Worm (Caenorhabditis elegans) whole organism, midembryonic: ENCODE results near the gene gtf-2H3.

Experiments
- T22C8.4 ChIP-seq: fragments of 200-800 bp; sonication (Bioruptor generic); IDR thresholded peaks from 2 replicates; pipeline ENCODE4 v1.3.6; 2022; ENCODE audit warnings: missing genetic modification characterization, missing compliant biosample characterization
- cog-1 ChIP-seq: sonication (generic microtip); optimal IDR thresholded peaks from 2 replicates; lab custom pipeline; 2016; ENCODE audit warnings: missing genetic modification characterization, missing compliant biosample characterization
- flt-1 ChIP-seq: fragments of 200-800 bp; sonication (Bioruptor generic); IDR thresholded peaks from 2 replicates; pipeline ENCODE4 v1.3.6; 2022; ENCODE audit warnings: missing genetic modification characterization, missing compliant biosample characterization
- klf-2 ChIP-seq: fragments of 200-800 bp; sonication (Bioruptor generic); conservative IDR thresholded peaks from 2 replicates; pipeline ENCODE4 v1.3.6; 2022; ENCODE audit warnings: missing genetic modification reagents, missing genetic modification characterization, missing compliant biosample characterization
- med-1 ChIP-seq: sonication (generic microtip); optimal IDR thresholded peaks from 2 replicates; lab custom pipeline; 2017; ENCODE audit warnings: missing genetic modification characterization, mild to moderate bottlenecking, missing compliant biosample characterization, antibody characterized with exemption, missing genetic modification reagents; ENCODE audit not compliant: insufficient read depth
- ref-1 ChIP-seq: fragments of 200-800 bp; sonication (Bioruptor generic); conservative IDR thresholded peaks from 2 replicates; pipeline ENCODE4 v1.3.6; 2022; ENCODE audit warnings: missing genetic modification reagents, missing genetic modification characterization, missing compliant biosample characterization
- tab-1 ChIP-seq: fragments of 200-800 bp; sonication (Bioruptor generic); IDR thresholded peaks from 2 replicates; pipeline ENCODE4 v1.3.6; 2022; ENCODE audit warnings: missing genetic modification characterization, missing compliant biosample characterization
- ztf-23 ChIP-seq: fragments of 200-800 bp; sonication (Bioruptor generic); IDR thresholded peaks from 2 replicates; pipeline ENCODE4 v1.3.6; 2022; ENCODE audit warnings: missing genetic modification reagents, missing genetic modification characterization, missing compliant biosample characterization
- ztf-29 ChIP-seq: fragments of 200-800 bp; sonication (Bioruptor generic); IDR thresholded peaks from 2 replicates; pipeline ENCODE4 v1.3.6; 2022; ENCODE audit warnings: missing genetic modification reagents, missing genetic modification characterization, missing compliant biosample characterization

gtf-2H3 gene

DNA sequence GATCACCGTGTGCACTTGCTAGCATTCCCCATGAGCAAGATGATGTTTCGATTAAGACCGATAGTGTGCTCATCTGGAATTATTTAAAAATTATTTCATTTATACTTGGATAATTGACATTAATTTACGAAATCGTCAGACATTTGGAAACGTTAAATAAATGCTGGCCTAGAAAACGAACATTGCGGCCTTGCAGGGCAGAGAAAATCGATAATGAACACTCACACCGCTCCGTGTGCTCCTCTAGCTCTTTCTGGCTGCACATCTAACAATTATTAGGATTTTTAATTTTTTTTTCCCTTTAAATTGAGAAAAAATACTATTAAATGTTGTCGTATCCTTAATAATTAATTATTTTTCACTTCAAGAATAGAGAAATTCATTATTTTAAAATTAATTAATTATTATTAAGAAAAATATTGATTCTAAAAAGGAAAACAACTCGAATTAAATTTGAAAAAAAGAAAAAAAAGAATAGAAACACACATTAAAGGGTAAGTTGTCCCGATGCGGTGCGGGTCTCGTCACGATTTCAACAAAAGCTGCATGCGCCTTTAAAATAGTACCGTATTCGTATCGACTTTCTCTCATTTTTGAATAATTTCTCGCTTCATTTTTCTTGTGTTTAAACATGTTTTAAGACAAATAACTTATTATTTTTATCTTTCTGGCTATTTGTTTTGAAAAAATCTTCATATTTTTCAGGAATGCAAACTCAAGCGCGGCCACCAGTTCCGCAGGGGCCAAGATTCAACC is at the start of gene gtf-2H3, which contains the start of gene ham-3:
Gene gtf-2H3, minus strand, starts transcription at position 73 of the 756 bp plus-strand sequence.
Gene ham-3, plus strand, starts transcription at position 706 of the 756 bp plus-strand sequence.
- TF ChIP-seq ref-1 (GFP tag; lab: Robert Waterston, UW): no peak
- TF ChIP-seq T22C8.4 (GFP tag; lab: Robert Waterston, UW): peak; percentile 89

ce11 chrIII:10160385-10160784 is 40.4 kb upstream of the gtf-2H3 start, which contains the start of the genes K08E5.5 and mua-3:
Gene K08E5.5 (minus strand): TSS chrIII:10160485.
Gene mua-3 (plus strand): TSS chrIII:10160697.
- TF ChIP-seq klf-2 (no peak), tab-1 (GFP tag; lab: Robert Waterston, UW) (no peak), cog-1 (no peak), ref-1 (GFP tag; lab: Robert Waterston, UW) (no peak), ztf-23 (GFP tag; lab: Robert Waterston, UW) (no peak), flt-1 (no peak), T22C8.4 (GFP tag; lab: Robert Waterston, UW) (no peak), ztf-29 (GFP tag; lab: Robert Waterston, UW) (no peak), med-1 (GFP tag; lab: Kevin White, UChicago) (no peak)

DNA sequence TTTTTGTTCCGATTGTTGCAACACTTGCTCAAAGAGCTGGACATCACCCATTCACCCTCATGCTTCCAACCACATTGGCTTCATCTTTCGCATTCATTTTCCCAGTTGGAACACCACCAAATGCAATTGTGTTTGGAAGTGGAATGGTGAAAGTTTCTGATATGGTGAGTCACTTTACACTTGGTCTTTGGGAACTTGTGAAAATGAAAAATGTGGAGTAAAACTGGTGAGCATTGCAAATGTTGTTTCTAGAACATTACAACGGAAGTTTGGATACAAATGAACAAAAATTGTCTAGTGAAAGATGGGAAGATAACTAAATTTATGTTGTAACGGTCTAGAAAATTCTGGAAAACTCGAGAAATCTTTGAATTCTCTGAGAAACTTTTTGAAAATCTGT is 36.3 kb upstream of the gtf-2H3 start:
- TF ChIP-seq ref-1 (GFP tag; lab: Robert Waterston, UW): no peak
- TF ChIP-seq med-1 (GFP tag; lab: Kevin White, UChicago): no peak

ce11 chrIII:10154993-10155392 is 35.0 kb upstream of the gtf-2H3 start:
- TF ChIP-seq med-1 (GFP tag; lab: Kevin White, UChicago): no peak
- no peak for TF ChIP-seq tab-1 (GFP tag; lab: Robert Waterston, UW)
- TF ChIP-seq T22C8.4 (GFP tag; lab: Robert Waterston, UW): no peak
- no peak for TF ChIP-seq flt-1
- no peak for TF ChIP-seq ztf-29 (GFP tag; lab: Robert Waterston, UW)

DNA sequence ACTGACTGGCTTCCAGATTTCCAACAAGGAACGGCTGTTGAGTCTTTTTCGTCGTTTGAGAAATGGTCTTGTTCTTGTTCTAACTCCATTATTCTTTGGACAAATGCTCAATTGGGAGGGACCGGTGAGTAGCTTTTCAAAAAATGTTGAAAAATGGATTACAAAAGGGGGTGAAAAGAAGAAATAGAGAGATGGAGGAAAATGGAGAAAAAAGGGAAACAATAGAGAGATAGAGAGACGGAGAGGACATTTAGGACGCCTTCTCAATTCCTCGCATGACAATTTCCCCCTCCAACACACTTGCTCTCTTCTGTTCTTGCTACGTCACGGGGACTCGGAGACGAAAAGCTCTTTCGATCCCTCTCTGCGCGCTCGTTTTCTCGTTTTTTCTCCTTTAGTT is 33.1 kb upstream of the gtf-2H3 start:
- TF ChIP-seq tab-1 (GFP tag; lab: Robert Waterston, UW) (no peak), ref-1 (GFP tag; lab: Robert Waterston, UW) (no peak), klf-2 (no peak), T22C8.4 (GFP tag; lab: Robert Waterston, UW) (no peak), ztf-23 (GFP tag; lab: Robert Waterston, UW) (no peak), ztf-29 (GFP tag; lab: Robert Waterston, UW) (no peak), med-1 (GFP tag; lab: Kevin White, UChicago) (no peak), cog-1 (no peak), flt-1 (no peak)

DNA sequence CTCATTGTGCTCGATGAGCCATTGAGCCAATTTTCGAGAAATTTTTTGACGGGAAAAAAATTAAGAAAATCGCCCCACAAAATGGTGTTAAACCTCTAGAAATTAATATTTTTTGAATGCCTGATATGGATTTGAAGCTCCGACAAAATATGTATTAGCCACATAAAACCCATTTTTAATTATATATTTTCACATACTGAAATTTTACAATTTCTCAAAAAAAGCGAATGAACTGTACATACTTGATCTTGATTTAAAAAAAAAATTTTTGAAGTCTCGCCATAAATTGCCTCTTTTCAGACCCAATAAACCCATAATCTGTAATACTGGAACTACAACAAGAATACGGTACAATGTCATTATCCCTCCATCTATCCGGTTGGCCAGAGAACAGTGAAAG is 32.5 kb upstream of the gtf-2H3 start, which contains the start of gene nac-3:
Gene nac-3, plus strand, starts transcription at position 301 of the 400 bp plus-strand sequence.
- TF ChIP-seq tab-1 (GFP tag; lab: Robert Waterston, UW) (no peak), med-1 (GFP tag; lab: Kevin White, UChicago) (no peak), T22C8.4 (GFP tag; lab: Robert Waterston, UW) (no peak), flt-1 (no peak), klf-2 (no peak), ztf-23 (GFP tag; lab: Robert Waterston, UW) (no peak), cog-1 (no peak), ztf-29 (GFP tag; lab: Robert Waterston, UW) (no peak), ref-1 (GFP tag; lab: Robert Waterston, UW) (no peak)

ce11 chrIII:10151719-10152118 is 31.8 kb upstream of the gtf-2H3 start:
- TF ChIP-seq cog-1 (no peak), ref-1 (GFP tag; lab: Robert Waterston, UW) (no peak), ztf-23 (GFP tag; lab: Robert Waterston, UW) (0 out of 2 replicates have a peak, but pooled peaks have one; percentile 47), klf-2 (no peak), T22C8.4 (GFP tag; lab: Robert Waterston, UW) (no peak), flt-1 (no peak), ztf-29 (GFP tag; lab: Robert Waterston, UW) (no peak)

- TF ChIP-seq T22C8.4 (GFP tag; lab: Robert Waterston, UW) (no peak), med-1 (GFP tag; lab: Kevin White, UChicago) (no peak)
These were observed 30.8 kb upstream of the gtf-2H3 start for ce11 chrIII:10150710-10151109.

DNA sequence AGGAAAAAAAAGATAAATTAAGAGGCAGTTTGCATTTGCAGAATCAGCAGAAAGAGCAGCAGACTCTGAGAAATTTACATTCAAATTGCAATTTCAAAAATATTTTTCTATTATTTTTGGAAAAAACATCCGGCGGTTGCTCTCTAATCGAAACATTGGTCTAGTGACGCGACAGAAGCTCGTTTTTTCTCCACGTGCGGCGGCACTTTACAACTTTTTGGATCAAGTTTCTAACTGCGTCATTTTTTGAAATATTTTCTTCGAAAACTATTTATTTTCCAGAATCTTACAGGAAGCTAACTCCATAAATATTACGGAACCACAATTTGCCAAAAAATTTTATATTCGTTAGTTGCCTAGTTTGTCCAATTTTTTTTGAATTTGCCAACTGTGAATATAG is 30.0 kb upstream of the gtf-2H3 start:
- TF ChIP-seq ztf-23 (GFP tag; lab: Robert Waterston, UW) (no peak), flt-1 (no peak), tab-1 (GFP tag; lab: Robert Waterston, UW) (no peak), med-1 (GFP tag; lab: Kevin White, UChicago) (no peak), T22C8.4 (GFP tag; lab: Robert Waterston, UW) (no peak), cog-1 (no peak), ztf-29 (GFP tag; lab: Robert Waterston, UW) (no peak), klf-2 (no peak), ref-1 (GFP tag; lab: Robert Waterston, UW) (no peak)

ce11 chrIII:10146701-10147100 is 26.8 kb upstream of the gtf-2H3 start, which contains the start of gene K08E5.1:
Gene K08E5.1 (minus strand): TSS chrIII:10146801.
- TF ChIP-seq klf-2 (no peak), ztf-29 (GFP tag; lab: Robert Waterston, UW) (no peak), ref-1 (GFP tag; lab: Robert Waterston, UW) (no peak), T22C8.4 (GFP tag; lab: Robert Waterston, UW) (no peak)
